Worm (Caenorhabditis elegans) whole organism, mixed stage, embryonic: ENCODE results near the gene sdz-15.

Experiments used
- M03D4.4 ChIP-seq: sonication (generic microtip); optimal IDR thresholded peaks from 2 replicates; lab custom pipeline; 2017; ENCODE audit warnings: mild to moderate bottlenecking, missing genetic modification characterization, missing compliant biosample characterization
- bed-3 ChIP-seq: fragments of 200-800 bp; sonication (Bioruptor generic); optimal IDR thresholded peaks from 3 replicates; lab custom pipeline; 2018; ENCODE audit warnings: mild to moderate bottlenecking, missing genetic modification characterization, moderate library complexity, missing compliant biosample characterization
- blmp-1 ChIP-seq: fragments of 150-350 bp; optimal IDR thresholded peaks from 2 replicates; lab custom pipeline; 2014; ENCODE audit warnings: missing biosample characterization, missing genetic modification characterization
- ceh-39 ChIP-seq: fragments of 150-350 bp; optimal IDR thresholded peaks from 2 replicates; lab custom pipeline; 2014; ENCODE audit warnings: missing biosample characterization, missing genetic modification characterization
- ceh-43 ChIP-seq: fragments of 200-800 bp; sonication (Bioruptor generic); optimal IDR thresholded peaks from 2 replicates; lab custom pipeline; 2018; ENCODE audit warnings: mild to moderate bottlenecking, missing genetic modification characterization, moderate library complexity, missing compliant biosample characterization
- ceh-83 ChIP-seq: fragments of 200-800 bp; sonication (Bioruptor generic); optimal IDR thresholded peaks from 2 replicates; lab custom pipeline; 2018; ENCODE audit warnings: mild to moderate bottlenecking, missing genetic modification characterization, missing compliant biosample characterization
- ces-1 ChIP-seq: fragments of 150-350 bp; optimal IDR thresholded peaks from 2 replicates; lab custom pipeline; 2014; ENCODE audit warnings: missing biosample characterization, missing genetic modification reagents, missing genetic modification characterization
- cnd-1 ChIP-seq: fragments of 200-800 bp; sonication (Bioruptor generic); optimal IDR thresholded peaks from 2 replicates; lab custom pipeline; 2018; ENCODE audit warnings: mild to moderate bottlenecking, missing genetic modification characterization, missing compliant biosample characterization
- drap-1 ChIP-seq: fragments of 200-800 bp; sonication (Bioruptor generic); optimal IDR thresholded peaks from 3 replicates; lab custom pipeline; 2018; ENCODE audit warnings: mild to moderate bottlenecking, missing genetic modification characterization, missing compliant biosample characterization
- elt-1 ChIP-seq: sonication (generic microtip); optimal IDR thresholded peaks from 2 replicates; lab custom pipeline; 2017; ENCODE audit warnings: missing genetic modification characterization, mild to moderate bottlenecking, missing compliant biosample characterization, antibody characterized with exemption, moderate library complexity, borderline replicate concordance; ENCODE audit not compliant: insufficient read depth
- elt-3 ChIP-seq: fragments of 150-350 bp; optimal IDR thresholded peaks from 2 replicates; lab custom pipeline; 2014; ENCODE audit warnings: missing biosample characterization, missing genetic modification characterization
- flh-1 ChIP-seq: fragments of 200-800 bp; sonication (Bioruptor generic); optimal IDR thresholded peaks from 2 replicates; lab custom pipeline; 2018; ENCODE audit warnings: mild to moderate bottlenecking, missing genetic modification characterization, moderate library complexity, missing compliant biosample characterization
- ham-2 ChIP-seq: fragments of 200-800 bp; sonication (Bioruptor generic); optimal IDR thresholded peaks from 2 replicates; lab custom pipeline; 2018; ENCODE audit warnings: mild to moderate bottlenecking, missing genetic modification characterization, missing compliant biosample characterization
- hlh-1 ChIP-seq: fragments of 150-350 bp; optimal IDR thresholded peaks from 2 replicates; lab custom pipeline; 2014; ENCODE audit warnings: missing biosample characterization, missing genetic modification reagents, missing genetic modification characterization
- lin-13 ChIP-seq: fragments of 150-350 bp; optimal IDR thresholded peaks from 2 replicates; lab custom pipeline; 2014; ENCODE audit warnings: missing biosample characterization, missing genetic modification characterization
- lin-32 ChIP-seq: fragments of 200-800 bp; sonication (Bioruptor generic); optimal IDR thresholded peaks from 2 replicates; lab custom pipeline; 2018; ENCODE audit warnings: mild to moderate bottlenecking, missing genetic modification characterization, missing compliant biosample characterization
- lsy-2 ChIP-seq: fragments of 150-350 bp; optimal IDR thresholded peaks from 2 replicates; lab custom pipeline; 2014; ENCODE audit warnings: missing biosample characterization, missing genetic modification characterization
- mab-5 ChIP-seq: fragments of 150-350 bp; optimal IDR thresholded peaks from 2 replicates; lab custom pipeline; 2014; ENCODE audit warnings: missing biosample characterization, missing genetic modification characterization
- mep-1 ChIP-seq: fragments of 150-350 bp; optimal IDR thresholded peaks from 2 replicates; lab custom pipeline; 2017; ENCODE audit warnings: missing biosample characterization, missing genetic modification reagents, missing genetic modification characterization, inconsistent platforms
- mls-2 ChIP-seq: sonication (generic microtip); optimal IDR thresholded peaks from 2 replicates; lab custom pipeline; 2016; ENCODE audit warnings: mild to moderate bottlenecking, missing genetic modification characterization, moderate library complexity, missing compliant biosample characterization
- nhr-12 ChIP-seq: fragments of 150-350 bp; optimal IDR thresholded peaks from 2 replicates; lab custom pipeline; 2014; ENCODE audit warnings: missing biosample characterization, missing genetic modification characterization
- nhr-2 ChIP-seq: fragments of 150-350 bp; optimal IDR thresholded peaks from 2 replicates; lab custom pipeline; 2014; ENCODE audit warnings: missing biosample characterization, missing genetic modification characterization
- nhr-237 ChIP-seq: fragments of 150-350 bp; optimal IDR thresholded peaks from 2 replicates; lab custom pipeline; 2014; ENCODE audit warnings: missing biosample characterization, missing genetic modification characterization
- nhr-28 ChIP-seq: fragments of 150-350 bp; optimal IDR thresholded peaks from 2 replicates; lab custom pipeline; 2014; ENCODE audit warnings: missing biosample characterization, missing genetic modification characterization
- nhr-76 ChIP-seq: sonication (generic microtip); optimal IDR thresholded peaks from 2 replicates; lab custom pipeline; 2017; ENCODE audit warnings: missing biosample characterization, missing genetic modification characterization
- pha-4 ChIP-seq: fragments of 150-350 bp; optimal IDR thresholded peaks from 2 replicates; lab custom pipeline; 2018; ENCODE audit warnings: missing biosample characterization, missing genetic modification reagents, missing genetic modification characterization
- sem-2 ChIP-seq: fragments of 200-800 bp; sonication (Bioruptor generic); optimal IDR thresholded peaks from 2 replicates; lab custom pipeline; 2018; ENCODE audit warnings: mild to moderate bottlenecking, missing genetic modification characterization, missing compliant biosample characterization
- snpc-4 ChIP-seq: fragments of 150-350 bp; optimal IDR thresholded peaks from 2 replicates; lab custom pipeline; 2014; ENCODE audit warnings: missing biosample characterization, missing genetic modification characterization
- sptf-1 ChIP-seq: sonication (generic microtip); optimal IDR thresholded peaks from 2 replicates; lab custom pipeline; 2017; ENCODE audit warnings: mild to moderate bottlenecking, missing genetic modification characterization, moderate library complexity, missing compliant biosample characterization
- tbx-8 ChIP-seq: fragments of 200-800 bp; sonication (Bioruptor generic); optimal IDR thresholded peaks from 2 replicates; lab custom pipeline; 2018; ENCODE audit warnings: mild to moderate bottlenecking, missing genetic modification characterization, moderate library complexity, missing compliant biosample characterization
- unc-120 ChIP-seq: sonication (generic microtip); optimal IDR thresholded peaks from 2 replicates; lab custom pipeline; 2017; ENCODE audit warnings: missing genetic modification characterization, missing compliant biosample characterization; ENCODE audit not compliant: poor library complexity, severe bottlenecking
- unc-39 ChIP-seq: fragments of 150-350 bp; optimal IDR thresholded peaks from 2 replicates; lab custom pipeline; 2014; ENCODE audit warnings: missing biosample characterization, missing genetic modification characterization
- unc-62 ChIP-seq: fragments of 150-350 bp; optimal IDR thresholded peaks from 2 replicates; lab custom pipeline; 2014; ENCODE audit warnings: missing biosample characterization, missing genetic modification reagents, missing genetic modification characterization
- zip-8 ChIP-seq: fragments of 150-350 bp; optimal IDR thresholded peaks from 2 replicates; lab custom pipeline; 2014; ENCODE audit warnings: missing biosample characterization, missing genetic modification characterization
- ztf-11 ChIP-seq: fragments of 150-350 bp; optimal IDR thresholded peaks from 2 replicates; lab custom pipeline; 2014; ENCODE audit warnings: missing biosample characterization, missing genetic modification characterization

sdz-15 gene

ce11 chrIII:6498176-6498575 is at the start of gene sdz-15:
Gene sdz-15 (plus strand): TSS chrIII:6498476.
- TF ChIP-seq sem-2 (GFP tag; lab: Kevin White, UChicago) (no peak), blmp-1 (tag; lab: Kevin White, UChicago) (no peak), cnd-1 (tag; lab: Kevin White, UChicago) (no peak), lin-13 (tag; lab: Kevin White, UChicago) (no peak), ceh-83 (GFP tag; lab: Kevin White, UChicago) (no peak), ham-2 (GFP tag; lab: Kevin White, UChicago) (no peak), elt-3 (no peak), elt-1 (tag; lab: Kevin White, UChicago) (no peak)

- TF ChIP-seq mls-2 (tag; lab: Kevin White, UChicago) = no peak
- no peak for TF ChIP-seq drap-1
- TF ChIP-seq unc-120 (tag; lab: Kevin White, UChicago) = no peak
- no peak for TF ChIP-seq cnd-1 (tag; lab: Kevin White, UChicago)
- TF ChIP-seq nhr-28 = no peak
Observed at ce11 chrIII:6449854-6450253, 48.4 kb upstream of the sdz-15 start.

ce11 chrIII:6450596-6450995 is 47.7 kb upstream of the sdz-15 start, which contains the start of gene T26A5.6:
Gene T26A5.6 (minus strand): TSS chrIII:6450696.
- TF ChIP-seq zip-8 = no peak

ce11 chrIII:6452278-6452677 is 46.0 kb upstream of the sdz-15 start, which contains the start of gene set-1:
Gene set-1 (minus strand): TSS chrIII:6452378.
- TF ChIP-seq ztf-11 (tag; lab: Kevin White, UChicago) = no peak
- no peak for TF ChIP-seq ceh-43 (GFP tag; lab: Kevin White, UChicago)
- TF ChIP-seq zip-8 = no peak
- no peak for TF ChIP-seq ces-1 (GFP tag; lab: Kevin White, UChicago)
- TF ChIP-seq hlh-1 (tag; lab: Kevin White, UChicago) = no peak
- TF ChIP-seq ceh-39 (tag; lab: Kevin White, UChicago) = no peak
- no peak for TF ChIP-seq ceh-83 (GFP tag; lab: Kevin White, UChicago)
- no peak for TF ChIP-seq bed-3
- TF ChIP-seq lin-32 (GFP tag; lab: Kevin White, UChicago) = no peak

- peak; percentile 24 for TF ChIP-seq lsy-2 (tag; lab: Kevin White, UChicago)
- peak; percentile 17 for TF ChIP-seq lin-13 (tag; lab: Kevin White, UChicago)
- TF ChIP-seq mep-1 (tag; lab: Kevin White, UChicago) = peak; percentile 65
- TF ChIP-seq unc-62 (GFP tag; lab: Kevin White, UChicago) = no peak
- no peak for TF ChIP-seq ceh-83 (GFP tag; lab: Kevin White, UChicago)
- peak; percentile 47 for TF ChIP-seq ceh-39 (tag; lab: Kevin White, UChicago)
- peak; percentile 63 for TF ChIP-seq hlh-1 (tag; lab: Kevin White, UChicago)
- TF ChIP-seq ces-1 (GFP tag; lab: Kevin White, UChicago) = no peak
Observed at ce11 chrIII:6452683-6453082, 45.6 kb upstream of the sdz-15 start.

ce11 chrIII:6453665-6454064 is 44.6 kb upstream of the sdz-15 start:
- TF ChIP-seq unc-39 (tag; lab: Kevin White, UChicago) (no peak), ham-2 (GFP tag; lab: Kevin White, UChicago) (peak; percentile 75), ceh-43 (GFP tag; lab: Kevin White, UChicago) (peak; percentile 7), unc-62 (GFP tag; lab: Kevin White, UChicago) (no peak), elt-3 (no peak), lin-13 (tag; lab: Kevin White, UChicago) (peak; percentile 83), bed-3 (peak; percentile 5), mls-2 (tag; lab: Kevin White, UChicago) (peak; percentile 81), nhr-28 (no peak), flh-1 (peak; percentile 6), tbx-8 (GFP tag; lab: Kevin White, UChicago) (no peak), nhr-2 (tag; lab: Kevin White, UChicago) (no peak), ztf-11 (tag; lab: Kevin White, UChicago) (peak; percentile 41), ceh-39 (tag; lab: Kevin White, UChicago) (no peak), nhr-76 (tag; lab: Kevin White, UChicago) (no peak), drap-1 (peak; percentile 63), nhr-12 (tag; lab: Kevin White, UChicago) (no peak), blmp-1 (tag; lab: Kevin White, UChicago) (peak; percentile 51), unc-120 (tag; lab: Kevin White, UChicago) (peak; percentile 67), mab-5 (no peak), nhr-237 (tag; lab: Kevin White, UChicago) (peak; percentile 85), ceh-83 (GFP tag; lab: Kevin White, UChicago) (peak; percentile 51), lsy-2 (tag; lab: Kevin White, UChicago) (peak; percentile 82), mep-1 (tag; lab: Kevin White, UChicago) (peak; percentile 89), ces-1 (GFP tag; lab: Kevin White, UChicago) (peak; percentile 25), M03D4.4 (tag; lab: Kevin White, UChicago) (peak; percentile 78), hlh-1 (tag; lab: Kevin White, UChicago) (peak; percentile 37), sptf-1 (peak; percentile 86), elt-1 (tag; lab: Kevin White, UChicago) (peak; percentile 35), zip-8 (no peak), lin-32 (GFP tag; lab: Kevin White, UChicago) (no peak), sem-2 (GFP tag; lab: Kevin White, UChicago) (peak; percentile 11), pha-4 (tag; lab: Kevin White, UChicago) (peak; percentile 75), cnd-1 (tag; lab: Kevin White, UChicago) (peak; percentile 72), snpc-4 (tag; lab: Kevin White, UChicago) (no peak)
